Fruit fly (Drosophila melanogaster) Kc167 (cell line): Measurements from ENCODE around the gene Art6.

Experiments used
- Sin3A ChIP-seq: fragments of >200 bp; optimal IDR thresholded peaks from 2 replicates; lab custom pipeline; 2018; ENCODE audit warnings: missing external identifiers
- insv ChIP-seq: fragments of >200 bp; optimal IDR thresholded peaks from 3 replicates; lab custom pipeline; 2018; ENCODE audit warnings: missing external identifiers
- psq ChIP-seq: fragments of >200 bp; optimal IDR thresholded peaks from 2 replicates; lab custom pipeline; 2017; ENCODE audit warnings: missing external identifiers

DNA sequence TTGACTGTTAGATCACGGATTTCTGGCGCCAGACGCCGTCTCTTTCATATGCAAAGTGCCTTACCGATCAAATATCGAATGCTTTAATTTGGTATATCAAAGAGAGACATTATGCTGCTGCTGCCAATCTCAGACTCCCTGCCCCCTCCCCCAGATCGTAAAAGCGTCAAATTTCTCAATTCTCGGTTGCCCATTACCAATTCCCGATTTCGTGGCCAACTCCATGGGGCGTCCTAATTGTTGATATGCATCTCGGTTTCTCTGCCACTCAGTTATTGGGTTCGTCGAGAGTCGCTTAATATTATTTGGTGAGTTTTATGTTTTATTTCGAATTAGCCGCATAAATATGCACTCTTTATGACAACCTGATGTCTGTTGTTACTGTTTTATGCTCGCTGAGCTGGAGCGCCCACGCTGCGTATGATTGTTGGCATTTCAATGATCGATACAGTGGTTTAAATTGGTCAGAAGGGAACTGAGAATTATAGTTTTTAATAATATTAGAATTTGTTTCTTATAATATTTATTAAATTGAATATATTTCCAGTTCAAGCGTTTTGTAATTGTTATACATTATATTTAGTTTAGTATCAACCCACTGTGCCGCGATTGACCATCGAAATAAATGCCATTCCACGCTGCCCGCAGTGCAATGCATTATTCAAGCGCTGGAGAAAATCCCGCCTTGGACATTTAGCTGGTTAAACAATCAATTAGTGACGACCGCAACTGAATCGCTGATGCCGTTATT lies 38.1 kb downstream of the Art6 start:
- TF ChIP-seq psq (no peak), Sin3A (lab: Kevin White, UChicago) (no peak), insv (no peak)
